Fruit fly (Drosophila melanogaster) whole organism, wandering third instar larva: ENCODE data around the gene CG46465.

Experiments used
- CrebA ChIP-seq: fragments of 200-800 bp; sonication (Bioruptor generic); optimal IDR thresholded peaks from 2 replicates; lab custom pipeline; 2016; ENCODE audit warnings: missing biosample characterization, mild to moderate bottlenecking, missing genetic modification characterization, borderline replicate concordance
- pan ChIP-seq: fragments of >200 bp; optimal IDR thresholded peaks from 2 replicates; lab custom pipeline; 2017

- TF ChIP-seq CrebA (GFP tag; lab: Kevin White, UChicago) = no peak
- no peak for TF ChIP-seq pan (lab: Kevin White, UChicago)
Measured at dm6 chr2L:18946636-18947514, 45.4 kb upstream of the CG46465 start.
